Worm (Caenorhabditis elegans) whole organism, young adult: ENCODE results near the gene K10H10.10.

ENCODE experiments used
- Y95B8A.8 ChIP-seq: fragments of 200-800 bp; sonication (Bioruptor generic); IDR thresholded peaks from 2 replicates; pipeline ENCODE4 v1.3.6; 2022; ENCODE audit warnings: missing genetic modification reagents, missing genetic modification characterization, missing compliant biosample characterization
- aptf-2 ChIP-seq: fragments of 200-800 bp; sonication (Bioruptor generic); conservative IDR thresholded peaks from 2 replicates; pipeline ENCODE4 v1.3.6; 2022; ENCODE audit warnings: missing genetic modification reagents, missing genetic modification characterization, missing compliant biosample characterization
- atf-7 ChIP-seq: sonication (generic microtip); optimal IDR thresholded peaks from 2 replicates; lab custom pipeline; 2017; ENCODE audit warnings: mild to moderate bottlenecking, missing genetic modification characterization, missing compliant biosample characterization
- ets-4 ChIP-seq: fragments of 200-800 bp; sonication (Bioruptor generic); optimal IDR thresholded peaks from 2 replicates; lab custom pipeline; 2018; ENCODE audit warnings: mild to moderate bottlenecking, missing genetic modification characterization, missing compliant biosample characterization
- lin-40 ChIP-seq: sonication (generic microtip); optimal IDR thresholded peaks from 2 replicates; lab custom pipeline; 2016; ENCODE audit warnings: missing genetic modification characterization, mild to moderate bottlenecking, missing compliant biosample characterization, missing genotype, missing genetic modification reagents
- nfya-1 ChIP-seq: sonication (generic microtip); optimal IDR thresholded peaks from 2 replicates; lab custom pipeline; 2017; ENCODE audit warnings: antibody characterized with exemption, missing compliant biosample characterization, missing genetic modification characterization, borderline replicate concordance; ENCODE audit not compliant: insufficient read depth
- pbrm-1 ChIP-seq: fragments of 200-800 bp; sonication (Bioruptor generic); IDR thresholded peaks from 2 replicates; pipeline ENCODE4 v1.3.6; 2022; ENCODE audit warnings: missing genetic modification reagents, missing genetic modification characterization, missing compliant biosample characterization
- unc-62 ChIP-seq: fragments of 150-350 bp; optimal IDR thresholded peaks from 2 replicates; lab custom pipeline; 2014; ENCODE audit warnings: missing biosample characterization, missing genetic modification reagents, missing genetic modification characterization

- no peak for TF ChIP-seq aptf-2 (GFP tag; lab: Robert Waterston, UW)
- TF ChIP-seq ets-4, result no peak
- TF ChIP-seq nfya-1 (tag; lab: Kevin White, UChicago), result no peak
- TF ChIP-seq Y95B8A.8 (GFP tag; lab: Robert Waterston, UW), result no peak
- TF ChIP-seq lin-40, result no peak
- TF ChIP-seq unc-62, result no peak
- no peak for TF ChIP-seq pbrm-1 (GFP tag; lab: Robert Waterston, UW)
- no peak for TF ChIP-seq atf-7 (tag; lab: Kevin White, UChicago)
These were observed 13.3 kb upstream of the K10H10.10 start, which contains the start of gene cysl-2 for ce11 chrII:14494414-14494463.
